Fruit fly (Drosophila melanogaster): Measurements from ENCODE around the gene CG4362.

Gene CG4362

dm6 chr3R:20307487-20307971 is at the start of gene CG4362:
Gene CG4362, minus strand, starts transcription at chr3R:20307537.
- no peak for TF ChIP-seq ttk (optimal IDR thresholded peaks at IDR 0.05)

dm6 chr3R:20350278-20350677 is 42.9 kb upstream of the CG4362 start:
- TF ChIP-seq h (optimal IDR thresholded peaks at IDR 0.05) (no peak), psq (optimal IDR thresholded peaks at IDR 0.05) (no peak), Sin3A (optimal IDR thresholded peaks at IDR 0.05) (no peak), Myc (optimal IDR thresholded peaks at IDR 0.05) (no peak), insv (optimal IDR thresholded peaks at IDR 0.05) (no peak), ttk (optimal IDR thresholded peaks at IDR 0.05) (no peak)

DNA sequence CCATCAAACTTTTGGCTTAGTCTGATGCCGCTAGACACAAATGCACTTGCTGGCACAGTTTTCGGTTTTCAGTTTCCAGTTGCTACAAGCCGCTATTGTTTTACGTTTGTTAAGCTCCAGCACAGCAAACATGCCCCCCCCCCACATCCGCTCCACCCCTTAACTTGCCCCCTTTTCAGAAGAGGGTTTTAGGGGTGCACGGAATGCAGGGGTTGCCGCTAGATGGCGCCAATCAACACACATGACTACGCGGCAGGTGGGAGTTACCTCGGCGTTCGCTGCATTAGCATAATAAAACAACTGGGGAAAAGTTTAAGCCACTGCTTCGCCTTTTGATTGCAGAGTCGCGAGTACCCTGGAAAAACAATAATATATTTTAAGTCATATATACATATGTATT is 39.6 kb upstream of the CG4362 start:
- no peak for TF ChIP-seq insv (optimal IDR thresholded peaks at IDR 0.05)
- no peak for TF ChIP-seq Myc (optimal IDR thresholded peaks at IDR 0.05)
- TF ChIP-seq psq (optimal IDR thresholded peaks at IDR 0.05) = no peak
- TF ChIP-seq Sin3A (optimal IDR thresholded peaks at IDR 0.05) = no peak
- TF ChIP-seq ttk (optimal IDR thresholded peaks at IDR 0.05) = no peak
- TF ChIP-seq h (optimal IDR thresholded peaks at IDR 0.05) = no peak

dm6 chr3R:20338673-20339072 is 31.3 kb upstream of the CG4362 start, which contains the start of gene Ir92a:
Gene Ir92a, plus strand, starts transcription at chr3R:20338973.
- TF ChIP-seq insv (optimal IDR thresholded peaks at IDR 0.05) (no peak), Sin3A (optimal IDR thresholded peaks at IDR 0.05) (no peak), psq (optimal IDR thresholded peaks at IDR 0.05) (no peak), h (optimal IDR thresholded peaks at IDR 0.05) (no peak), Myc (optimal IDR thresholded peaks at IDR 0.05) (no peak), ttk (optimal IDR thresholded peaks at IDR 0.05) (no peak)

- TF ChIP-seq h (optimal IDR thresholded peaks at IDR 0.05) (no peak), psq (optimal IDR thresholded peaks at IDR 0.05) (no peak), ttk (optimal IDR thresholded peaks at IDR 0.05) (no peak), insv (optimal IDR thresholded peaks at IDR 0.05) (no peak), Sin3A (optimal IDR thresholded peaks at IDR 0.05) (no peak), Myc (optimal IDR thresholded peaks at IDR 0.05) (no peak)
Observed at dm6 chr3R:20332688-20333087, 25.4 kb upstream of the CG4362 start.

DNA sequence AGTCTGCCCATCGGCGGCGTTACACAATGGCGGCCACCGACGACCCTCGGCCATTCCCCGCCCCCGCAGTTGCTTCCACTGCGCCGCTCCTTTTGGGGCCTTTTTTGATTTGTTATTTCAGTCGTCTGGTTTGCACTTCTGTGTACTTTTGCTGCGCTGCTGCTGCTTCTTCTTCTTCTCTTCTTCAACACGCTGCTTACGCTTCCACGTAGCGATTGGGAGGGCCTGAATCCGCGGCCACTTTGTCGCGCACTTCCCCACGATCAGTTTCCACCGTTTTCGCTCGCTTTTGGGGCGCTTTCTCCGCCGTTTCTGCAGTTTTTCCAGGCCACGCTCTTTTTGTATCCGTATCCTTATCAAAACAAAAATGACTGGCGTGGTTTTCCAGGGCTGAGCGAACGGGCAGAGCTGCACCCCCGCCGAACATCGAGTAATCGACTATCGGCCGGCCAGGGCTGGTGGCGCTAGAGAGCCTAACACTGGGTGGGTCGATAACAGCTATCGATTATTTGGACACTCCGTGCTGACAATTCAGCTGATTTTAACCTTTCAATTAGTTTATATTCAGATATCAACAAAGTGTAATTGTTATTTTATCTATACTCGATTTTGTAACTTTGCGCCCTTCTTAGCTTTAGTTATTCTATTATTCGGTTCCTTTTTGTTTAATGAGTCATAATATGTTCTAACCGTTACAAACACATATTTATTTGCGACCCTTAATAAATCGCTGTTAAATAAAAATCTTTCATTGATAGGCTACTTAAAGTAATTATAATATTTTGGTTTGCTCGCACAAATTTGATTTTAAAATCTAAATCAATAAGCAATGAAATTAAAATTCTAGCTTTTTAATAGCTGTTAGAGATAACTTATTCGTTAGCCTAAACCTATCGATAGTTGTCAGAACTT is 20.5 kb upstream of the CG4362 start, which contains the start of the genes CG4360 and Sirt2:
CG4360 (minus strand) TSS at position 432 of the 912 bp plus-strand sequence.
Sirt2 (plus strand) TSS at position 894 of the 912 bp plus-strand sequence.
- no peak for TF ChIP-seq psq (optimal IDR thresholded peaks at IDR 0.05)
- TF ChIP-seq h (optimal IDR thresholded peaks at IDR 0.05) = no peak
- no peak for TF ChIP-seq Myc (optimal IDR thresholded peaks at IDR 0.05)
- no peak for TF ChIP-seq insv (optimal IDR thresholded peaks at IDR 0.05)
- TF ChIP-seq Sin3A (optimal IDR thresholded peaks at IDR 0.05) = no peak
- TF ChIP-seq ttk (optimal IDR thresholded peaks at IDR 0.05) = no peak

- no peak for TF ChIP-seq ttk (optimal IDR thresholded peaks at IDR 0.05)
- TF ChIP-seq Sin3A (optimal IDR thresholded peaks at IDR 0.05) = no peak
- no peak for TF ChIP-seq psq (optimal IDR thresholded peaks at IDR 0.05)
- TF ChIP-seq h (optimal IDR thresholded peaks at IDR 0.05) = no peak
- TF ChIP-seq insv (optimal IDR thresholded peaks at IDR 0.05) = no peak
- no peak for TF ChIP-seq Myc (optimal IDR thresholded peaks at IDR 0.05)
Observed at dm6 chr3R:20318166-20318690, 10.9 kb upstream of the CG4362 start.

dm6 chr3R:20317402-20318165 is 10.2 kb upstream of the CG4362 start:
- TF ChIP-seq h (optimal IDR thresholded peaks at IDR 0.05) = no peak
- TF ChIP-seq ttk (optimal IDR thresholded peaks at IDR 0.05) = no peak
- no peak for TF ChIP-seq psq (optimal IDR thresholded peaks at IDR 0.05)
- no peak for TF ChIP-seq Sin3A (optimal IDR thresholded peaks at IDR 0.05)
- no peak for TF ChIP-seq Myc (optimal IDR thresholded peaks at IDR 0.05)
- no peak for TF ChIP-seq insv (optimal IDR thresholded peaks at IDR 0.05)

- TF ChIP-seq ttk (optimal IDR thresholded peaks at IDR 0.05) (no peak), Myc (optimal IDR thresholded peaks at IDR 0.05) (no peak), Sin3A (optimal IDR thresholded peaks at IDR 0.05) (no peak), psq (optimal IDR thresholded peaks at IDR 0.05) (no peak), insv (optimal IDR thresholded peaks at IDR 0.05) (no peak), h (optimal IDR thresholded peaks at IDR 0.05) (no peak)
Observed at dm6 chr3R:20316599-20316998, 9.3 kb upstream of the CG4362 start.

dm6 chr3R:20312838-20313237 is 5.5 kb upstream of the CG4362 start:
- TF ChIP-seq Myc (optimal IDR thresholded peaks at IDR 0.05) = no peak
- TF ChIP-seq insv (optimal IDR thresholded peaks at IDR 0.05) = no peak
- TF ChIP-seq psq (optimal IDR thresholded peaks at IDR 0.05) = no peak
- TF ChIP-seq h (optimal IDR thresholded peaks at IDR 0.05) = no peak
- no peak for TF ChIP-seq Sin3A (optimal IDR thresholded peaks at IDR 0.05)
- no peak for TF ChIP-seq ttk (optimal IDR thresholded peaks at IDR 0.05)

DNA sequence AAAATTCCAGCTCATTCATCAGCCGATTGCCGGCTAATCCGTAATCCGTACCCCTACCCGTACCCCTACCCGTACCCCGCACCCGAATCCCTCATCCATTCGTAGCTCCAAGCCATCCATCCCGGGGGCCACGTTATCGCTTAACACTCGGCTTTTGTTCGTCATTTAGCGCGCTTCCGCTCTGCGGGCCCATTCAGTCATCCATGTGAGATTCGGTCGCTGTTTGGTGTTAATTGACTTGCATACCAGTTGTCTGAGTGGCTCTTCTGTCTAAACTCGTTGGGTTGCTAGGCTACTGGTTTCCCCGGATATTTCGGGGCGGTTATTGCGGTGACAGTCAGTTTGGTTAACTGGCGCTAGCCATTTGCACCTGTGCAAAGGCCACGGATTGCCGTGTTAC is 4.1 kb upstream of the CG4362 start:
- TF ChIP-seq Myc (optimal IDR thresholded peaks at IDR 0.05) = no peak
- no peak for TF ChIP-seq h (optimal IDR thresholded peaks at IDR 0.05)
- TF ChIP-seq insv (optimal IDR thresholded peaks at IDR 0.05) = no peak
- TF ChIP-seq ttk (optimal IDR thresholded peaks at IDR 0.05) = no peak
- TF ChIP-seq Sin3A (optimal IDR thresholded peaks at IDR 0.05) = no peak
- no peak for TF ChIP-seq psq (optimal IDR thresholded peaks at IDR 0.05)

dm6 chr3R:20310905-20311304 is 3.6 kb upstream of the CG4362 start:
- TF ChIP-seq psq (optimal IDR thresholded peaks at IDR 0.05) = no peak
- no peak for TF ChIP-seq Myc (optimal IDR thresholded peaks at IDR 0.05)
- no peak for TF ChIP-seq insv (optimal IDR thresholded peaks at IDR 0.05)
- TF ChIP-seq h (optimal IDR thresholded peaks at IDR 0.05) = no peak
- TF ChIP-seq Sin3A (optimal IDR thresholded peaks at IDR 0.05) = no peak
- TF ChIP-seq ttk (optimal IDR thresholded peaks at IDR 0.05) = no peak

Data from Kc167 (cell line).